Worm (Caenorhabditis elegans): ENCODE data around the gene Y51A2A.16.

DNA sequence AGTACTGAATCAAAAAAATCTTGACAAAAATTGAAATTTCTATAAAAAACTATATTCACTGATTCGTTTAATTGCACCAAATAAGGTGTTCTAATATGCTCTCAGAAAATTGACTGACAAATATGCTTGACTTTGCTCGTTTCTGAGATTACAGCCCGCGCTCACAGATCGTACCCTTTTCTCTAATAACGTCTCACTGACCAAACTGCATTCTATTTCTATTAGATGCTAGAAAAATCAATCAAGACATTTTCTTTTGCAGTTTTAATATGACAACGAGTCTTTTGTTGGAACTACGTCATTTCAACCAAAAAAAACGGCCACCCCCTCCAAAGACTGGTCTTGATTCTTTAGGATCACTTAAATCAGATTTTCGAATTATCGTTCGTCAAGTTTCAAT lies 1.9 kb upstream of the Y51A2A.16 start, which contains the start of gene clec-247:
- no peak for TF ChIP-seq lin-39 (tag; optimal IDR thresholded peaks at IDR 0.05)
- no peak for TF ChIP-seq ama-1 (optimal IDR thresholded peaks at IDR 0.05)
- no peak for TF ChIP-seq nhr-67 (tag; optimal IDR thresholded peaks at IDR 0.05)
- TF ChIP-seq daf-12 (tag; optimal IDR thresholded peaks at IDR 0.05): no peak
- no peak for TF ChIP-seq skn-1 (tag; optimal IDR thresholded peaks at IDR 0.05)
- TF ChIP-seq nhr-237 (tag; optimal IDR thresholded peaks at IDR 0.05): no peak
- no peak for TF ChIP-seq fos-1 (tag; optimal IDR thresholded peaks at IDR 0.05)
- TF ChIP-seq ceh-9 (tag; optimal IDR thresholded peaks at IDR 0.05): no peak
- no peak for TF ChIP-seq tbx-2 (tag; optimal IDR thresholded peaks at IDR 0.05)
- TF ChIP-seq snpc-4 (tag; optimal IDR thresholded peaks at IDR 0.05): no peak

Measured in whole organism, L3 larva.